In genomic region chr3R:18641242-18641757, dm6 we compare ENCODE assay signal across 3 fruit fly cellular contexts.
A peak's percentile ranks its signal among the peaks of the same experiment; 100 is the strongest.
TF ChIP-seq lines count a peak whose summit lies in the region.

CG14301 (minus strand) TSS chr3R:18641457.

- no peak for TF ChIP-seq CTCF in whole organism, embryonic (GFP tag; optimal IDR thresholded peaks at IDR 0.05; lab: Kevin White, UChicago)

TF ChIP-seq in whole organism, embryonic, 481 proteins besides CTCF, POLR2A, EP300 and RAD21:
- TF ChIP-seq zen2 (GFP tag; IDR thresholded peaks at IDR 0.05; lab: Robert Waterston, UW; ENCODE audit: partially characterized antibody) (no peak), Scr (GFP tag; IDR thresholded peaks at IDR 0.05; lab: Robert Waterston, UW; ENCODE audit: partially characterized antibody) (no peak), HLH4C (GFP tag; IDR thresholded peaks at IDR 0.05; lab: Robert Waterston, UW; ENCODE audit: partially characterized antibody) (0 out of 3 replicates have a peak, but pooled peaks have one; percentile 22), pzg (GFP tag; optimal IDR thresholded peaks at IDR 0.05; lab: Kevin White, UChicago) (no peak), CG15601 (tag; optimal IDR thresholded peaks at IDR 0.05; lab: Kevin White, UChicago) (peak; percentile 95), p53 (GFP tag; optimal IDR thresholded peaks at IDR 0.05; lab: Kevin White, UChicago) (no peak), Sry-β (GFP tag; optimal IDR thresholded peaks at IDR 0.05; lab: Kevin White, UChicago) (no peak), z (GFP tag; IDR thresholded peaks at IDR 0.05; lab: Robert Waterston, UW) (peak; percentile 96), crc (GFP tag; optimal IDR thresholded peaks at IDR 0.05; lab: Kevin White, UChicago) (no peak), nom (GFP tag; optimal IDR thresholded peaks at IDR 0.05; lab: Kevin White, UChicago) (peak; percentile 55)

TF ChIP-seq in whole organism, prepupa, 60 proteins besides CTCF, POLR2A, EP300 and RAD21:
- no peak for TF ChIP-seq CG34406 (GFP tag; optimal IDR thresholded peaks at IDR 0.05; lab: Kevin White, UChicago)
- peak; percentile 3 for TF ChIP-seq Lpt (GFP tag; optimal IDR thresholded peaks at IDR 0.05; lab: Kevin White, UChicago)
- TF ChIP-seq CG15336 (GFP tag; IDR thresholded peaks at IDR 0.05; lab: Robert Waterston, UW), result peak; percentile 16; the same call in 1 of the 2 replicates
- no peak for TF ChIP-seq Met (GFP tag; optimal IDR thresholded peaks at IDR 0.05; lab: Kevin White, UChicago)
- TF ChIP-seq CG6163 (GFP tag; IDR thresholded peaks at IDR 0.05; lab: Robert Waterston, UW), result no peak
- TF ChIP-seq OdsH (GFP tag; optimal IDR thresholded peaks at IDR 0.05; lab: Kevin White, UChicago), result no peak
- TF ChIP-seq CG7368 (GFP tag; optimal IDR thresholded peaks at IDR 0.05; lab: Kevin White, UChicago), result no peak
- no peak for TF ChIP-seq Sox14 (GFP tag; optimal IDR thresholded peaks at IDR 0.05; lab: Kevin White, UChicago)
- TF ChIP-seq CG11902 (GFP tag; optimal IDR thresholded peaks at IDR 0.05; lab: Kevin White, UChicago), result no peak
- TF ChIP-seq ss (GFP tag; optimal IDR thresholded peaks at IDR 0.05; lab: Kevin White, UChicago), result peak in 1 of 2 experiments; percentile 13
- peak; percentile 29; the same call in 1 of the 3 replicates for TF ChIP-seq eg (GFP tag; IDR thresholded peaks at IDR 0.05; lab: Robert Waterston, UW)
- no peak for TF ChIP-seq Sox15 (GFP tag; optimal IDR thresholded peaks at IDR 0.05; lab: Kevin White, UChicago)
- TF ChIP-seq CG10631 (GFP tag; optimal IDR thresholded peaks at IDR 0.05; lab: Kevin White, UChicago), result no peak
- TF ChIP-seq Eip78C (GFP tag; lab: Kevin White, UChicago), result peak; percentile 29
- no peak for TF ChIP-seq CG1621 (tag; optimal IDR thresholded peaks at IDR 0.05; lab: Kevin White, UChicago)
- no peak for TF ChIP-seq CG32006 (GFP tag; optimal IDR thresholded peaks at IDR 0.05; lab: Kevin White, UChicago)
- TF ChIP-seq CG8119 (GFP tag; IDR thresholded peaks at IDR 0.05; lab: Robert Waterston, UW), result no peak; the same call in 2 of the 3 replicates
- no peak for TF ChIP-seq CG31627 (GFP tag; optimal IDR thresholded peaks at IDR 0.05; lab: Kevin White, UChicago)
- no peak for TF ChIP-seq Hr39 (GFP tag; optimal IDR thresholded peaks at IDR 0.05; lab: Kevin White, UChicago)
- TF ChIP-seq Gug (GFP tag; IDR thresholded peaks at IDR 0.05; lab: Robert Waterston, UW), result no peak
- no peak for TF ChIP-seq Ets21C (GFP tag; optimal IDR thresholded peaks at IDR 0.05; lab: Kevin White, UChicago)
- TF ChIP-seq CG3919 (GFP tag; optimal IDR thresholded peaks at IDR 0.05; lab: Kevin White, UChicago), result peak; percentile 10
- TF ChIP-seq dac (GFP tag; optimal IDR thresholded peaks at IDR 0.05; lab: Kevin White, UChicago), result no peak
- TF ChIP-seq CG16779 (tag; optimal IDR thresholded peaks at IDR 0.05; lab: Kevin White, UChicago), result no peak
- TF ChIP-seq net (GFP tag; optimal IDR thresholded peaks at IDR 0.05; lab: Kevin White, UChicago), result no peak

TF ChIP-seq in whole organism, pupa, 21 proteins besides CTCF, POLR2A, EP300 and RAD21:
- no peak for TF ChIP-seq fd96Ca (GFP tag; IDR thresholded peaks at IDR 0.05; lab: Robert Waterston, UW)
- TF ChIP-seq CG12605 (GFP tag; IDR thresholded peaks at IDR 0.05; lab: Robert Waterston, UW), result peak; percentile 51
- TF ChIP-seq Pif1B (GFP tag; optimal IDR thresholded peaks at IDR 0.05; lab: Kevin White, UChicago), result peak; percentile 13

Comparison
In these comparisons a context has a peak if more than half of its experiments do, and no peak if none do; other contexts are left out.
1. Of the 7 proteins assayed by ChIP-seq in both whole organism, embryonic and whole organism, prepupa: peak only in whole organism, embryonic: none; only in whole organism, prepupa: Lpt; in both: none; in neither: 6.